Fruit fly (Drosophila melanogaster): Measurements from ENCODE around the gene Tcs4.
A peak's percentile ranks its signal among the peaks of the same experiment; 100 is the strongest.

The Tcs4 gene

dm6 chrX:19683040-19683875 lies 18.3 kb downstream of the Tcs4 start, which contains the start of the genes dome and Ubqn:
TSS of gene dome (minus strand) at chrX:19683518.
TSS of gene Ubqn (plus strand) at chrX:19683808.
- TF ChIP-seq Ets98B (GFP tag; IDR thresholded peaks at IDR 0.05), result peak; percentile 41; the same call in 1 of the 2 replicates
- TF ChIP-seq CG13204 (GFP tag; optimal IDR thresholded peaks at IDR 0.05), result peak; percentile 14
- TF ChIP-seq CG34367 (tag; optimal IDR thresholded peaks at IDR 0.05), result no peak
- TF ChIP-seq CG4496 (GFP tag; IDR thresholded peaks at IDR 0.05), result peak; percentile 29; the same call in 2 of the 3 replicates

- TF ChIP-seq CG32121 (GFP tag; IDR thresholded peaks at IDR 0.05) (no peak), CG34367 (tag; optimal IDR thresholded peaks at IDR 0.05) (no peak), CG10348 (GFP tag; IDR thresholded peaks at IDR 0.05) (no peak), CG4496 (GFP tag; IDR thresholded peaks at IDR 0.05) (no peak), CG15710 (tag; optimal IDR thresholded peaks at IDR 0.05) (no peak), CG12605 (GFP tag; IDR thresholded peaks at IDR 0.05) (no peak), CG17806 (tag; optimal IDR thresholded peaks at IDR 0.05) (no peak), gl (tag; optimal IDR thresholded peaks at IDR 0.05) (no peak), D1 (tag; optimal IDR thresholded peaks at IDR 0.05) (no peak), rn (GFP tag; IDR thresholded peaks at IDR 0.05) (no peak), EcR (GFP tag; optimal IDR thresholded peaks at IDR 0.05) (no peak)
These were observed 22.3 kb downstream of the Tcs4 start for dm6 chrX:19679207-19679606.

dm6 chrX:19675662-19676061 lies 25.9 kb downstream of the Tcs4 start, which contains the start of gene et:
TSS of gene et (minus strand) at chrX:19675891.
- TF ChIP-seq Snoo (tag; optimal IDR thresholded peaks at IDR 0.05) (no peak), fd96Ca (GFP tag; IDR thresholded peaks at IDR 0.05) (no peak), CG15710 (tag; optimal IDR thresholded peaks at IDR 0.05) (no peak), gl (tag; optimal IDR thresholded peaks at IDR 0.05) (no peak), CG8159 (tag; optimal IDR thresholded peaks at IDR 0.05) (no peak), CG4496 (GFP tag; IDR thresholded peaks at IDR 0.05) (no peak), CG13204 (GFP tag; optimal IDR thresholded peaks at IDR 0.05) (no peak), CG34367 (tag; optimal IDR thresholded peaks at IDR 0.05) (no peak), rn (GFP tag; IDR thresholded peaks at IDR 0.05) (no peak), CG32121 (GFP tag; IDR thresholded peaks at IDR 0.05) (no peak), CG12605 (GFP tag; IDR thresholded peaks at IDR 0.05) (no peak), CG8301 (tag; optimal IDR thresholded peaks at IDR 0.05) (no peak), Pif1B (GFP tag; optimal IDR thresholded peaks at IDR 0.05) (no peak), Pif1A (GFP tag; optimal IDR thresholded peaks at IDR 0.05) (no peak), Ets98B (GFP tag; IDR thresholded peaks at IDR 0.05) (no peak), CG10348 (GFP tag; IDR thresholded peaks at IDR 0.05) (no peak)

dm6 chrX:19668405-19668804 lies 33.1 kb downstream of the Tcs4 start:
- TF ChIP-seq CG34367 (tag; optimal IDR thresholded peaks at IDR 0.05) (peak; percentile 98), D1 (tag; optimal IDR thresholded peaks at IDR 0.05) (no peak), CG32121 (GFP tag; IDR thresholded peaks at IDR 0.05) (peak; percentile 94), CG17806 (tag; optimal IDR thresholded peaks at IDR 0.05) (peak; percentile 97), fd96Ca (GFP tag; IDR thresholded peaks at IDR 0.05) (peak; percentile 98), Pif1A (GFP tag; optimal IDR thresholded peaks at IDR 0.05) (peak; percentile 98), CG8159 (tag; optimal IDR thresholded peaks at IDR 0.05) (peak; percentile 95), Ets98B (GFP tag; IDR thresholded peaks at IDR 0.05) (peak; percentile 97), Snoo (tag; optimal IDR thresholded peaks at IDR 0.05) (peak; percentile 99), EcR (GFP tag; optimal IDR thresholded peaks at IDR 0.05) (peak; percentile 75), CG12605 (GFP tag; IDR thresholded peaks at IDR 0.05) (peak; percentile 96), CG13204 (GFP tag; optimal IDR thresholded peaks at IDR 0.05) (peak; percentile 96), Pif1B (GFP tag; optimal IDR thresholded peaks at IDR 0.05) (peak; percentile 99), CG10348 (GFP tag; IDR thresholded peaks at IDR 0.05) (peak; percentile 87), rn (GFP tag; IDR thresholded peaks at IDR 0.05) (peak; percentile 92), CG8301 (tag; optimal IDR thresholded peaks at IDR 0.05) (peak; percentile 93), gl (tag; optimal IDR thresholded peaks at IDR 0.05) (peak; percentile 96), CG15710 (tag; optimal IDR thresholded peaks at IDR 0.05) (peak; percentile 98), CG9948 (tag; optimal IDR thresholded peaks at IDR 0.05) (peak; percentile 96), CG14655 (GFP tag; optimal IDR thresholded peaks at IDR 0.05) (peak; percentile 95), CG4496 (GFP tag; IDR thresholded peaks at IDR 0.05) (peak; percentile 97)

- no peak for TF ChIP-seq CG14655 (GFP tag; optimal IDR thresholded peaks at IDR 0.05)
- no peak for TF ChIP-seq CG15710 (tag; optimal IDR thresholded peaks at IDR 0.05)
- TF ChIP-seq CG8301 (tag; optimal IDR thresholded peaks at IDR 0.05), result no peak
- TF ChIP-seq CG4496 (GFP tag; IDR thresholded peaks at IDR 0.05), result no peak
- no peak for TF ChIP-seq CG17806 (tag; optimal IDR thresholded peaks at IDR 0.05)
- no peak for TF ChIP-seq Ets98B (GFP tag; IDR thresholded peaks at IDR 0.05)
- no peak for TF ChIP-seq D1 (tag; optimal IDR thresholded peaks at IDR 0.05)
- TF ChIP-seq rn (GFP tag; IDR thresholded peaks at IDR 0.05), result no peak
- TF ChIP-seq CG8159 (tag; optimal IDR thresholded peaks at IDR 0.05), result no peak
- no peak for TF ChIP-seq gl (tag; optimal IDR thresholded peaks at IDR 0.05)
These were observed 34.0 kb downstream of the Tcs4 start for dm6 chrX:19667444-19668104.

Measured in whole organism, pupa.